Fruit fly (Drosophila melanogaster): Measurements from ENCODE around the gene mnd.
A peak's percentile ranks its signal among the peaks of the same experiment; 100 is the strongest.

Gene mnd

DNA sequence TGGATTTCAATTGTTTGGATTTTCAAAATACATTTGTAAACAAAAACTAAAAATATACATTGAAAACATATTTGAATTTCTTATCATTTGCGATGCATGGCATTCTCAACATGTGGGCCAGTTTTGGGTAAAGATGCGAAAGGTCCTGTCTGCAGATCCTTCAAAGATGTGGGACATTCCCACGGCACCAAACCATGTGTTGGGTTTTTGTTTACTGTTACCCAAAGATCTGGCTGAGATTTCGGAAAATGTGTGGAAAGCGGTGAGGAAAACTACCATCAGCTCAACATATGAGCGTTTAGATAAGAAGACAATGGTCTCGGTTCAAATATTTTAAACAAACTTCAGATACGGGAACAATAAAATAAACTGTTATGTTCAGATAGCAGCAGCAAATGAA, 8.9 kb upstream of the mnd start:
- TF ChIP-seq psq (optimal IDR thresholded peaks at IDR 0.05) (no peak), usp (GFP tag; optimal IDR thresholded peaks at IDR 0.05) (no peak), EcR (GFP tag; optimal IDR thresholded peaks at IDR 0.05) (no peak), Dll (optimal IDR thresholded peaks at IDR 0.05) (no peak), CG8478 (optimal IDR thresholded peaks at IDR 0.05) (no peak), pan (optimal IDR thresholded peaks at IDR 0.05) (no peak)

DNA sequence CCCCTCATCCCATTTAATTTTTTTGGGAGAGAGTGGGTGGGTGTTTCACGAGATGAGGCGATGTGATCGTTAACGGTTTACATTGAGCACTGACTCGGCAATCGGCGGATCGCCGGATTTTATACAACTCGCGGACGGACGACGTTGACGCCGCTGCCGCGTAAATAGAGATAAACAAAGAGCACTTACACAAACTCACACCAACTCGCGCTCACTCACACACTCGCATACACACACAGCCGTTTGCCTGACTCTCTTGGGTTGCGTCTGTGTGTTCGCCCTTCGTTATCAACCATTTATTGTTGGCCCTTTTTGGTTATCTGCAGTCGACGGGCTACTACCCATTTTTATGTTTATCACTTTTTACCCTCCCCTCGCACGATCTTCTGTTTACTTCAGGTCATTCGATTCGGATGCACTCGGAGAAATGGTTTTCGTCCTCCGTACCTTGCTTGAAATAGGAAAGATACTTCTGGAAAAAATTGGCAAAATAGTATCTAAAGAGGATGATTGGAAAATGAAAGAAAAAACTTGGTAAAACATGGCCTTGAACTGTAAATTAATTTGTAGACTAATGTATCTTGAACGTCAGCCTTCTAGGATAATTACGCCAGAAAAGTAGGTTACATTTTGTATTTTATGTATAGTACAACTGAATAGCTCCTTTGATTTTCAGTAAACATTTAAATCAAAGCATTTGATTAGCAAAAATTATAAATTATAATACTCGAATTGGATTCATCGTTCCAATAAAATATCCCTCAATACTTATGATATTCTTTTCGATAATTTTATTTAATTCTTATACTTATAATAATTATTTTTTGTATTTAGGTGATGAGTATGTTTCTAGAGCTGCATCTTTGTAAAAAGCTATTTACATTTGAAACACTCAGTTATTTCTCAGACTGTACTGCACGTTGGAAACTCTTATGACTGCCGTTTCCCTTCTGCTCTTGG, 7.1 kb upstream of the mnd start:
- TF ChIP-seq pan (optimal IDR thresholded peaks at IDR 0.05) = no peak
- TF ChIP-seq Dll (optimal IDR thresholded peaks at IDR 0.05) = no peak
- TF ChIP-seq psq (optimal IDR thresholded peaks at IDR 0.05) = no peak
- TF ChIP-seq CG8478 (optimal IDR thresholded peaks at IDR 0.05) = no peak
- peak in 1 of 2 experiments; percentile 68 for TF ChIP-seq EcR (GFP tag; optimal IDR thresholded peaks at IDR 0.05)
- TF ChIP-seq usp (GFP tag; optimal IDR thresholded peaks at IDR 0.05) = no peak

DNA sequence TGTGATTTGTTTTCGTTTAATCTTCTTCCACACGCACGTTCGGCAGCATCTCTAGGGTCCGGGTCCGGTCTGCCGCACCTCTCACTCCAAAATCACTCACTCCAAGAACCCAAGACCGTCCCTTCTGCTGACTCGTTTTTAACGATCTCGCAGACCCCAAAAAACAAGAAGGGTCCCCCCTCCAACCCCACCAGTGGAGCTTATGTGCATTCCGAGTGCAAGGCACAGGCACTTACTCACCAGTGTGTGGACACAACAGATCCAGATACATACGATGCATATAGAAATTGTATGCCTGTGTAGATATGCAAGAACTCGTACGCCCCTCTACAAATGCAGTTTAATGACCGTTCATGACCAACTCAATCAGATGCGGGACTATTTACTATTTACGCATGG, 6.4 kb upstream of the mnd start:
- peak in 1 of 2 experiments; percentile 82 for TF ChIP-seq EcR (GFP tag; optimal IDR thresholded peaks at IDR 0.05)
- no peak for TF ChIP-seq pan (optimal IDR thresholded peaks at IDR 0.05)
- TF ChIP-seq psq (optimal IDR thresholded peaks at IDR 0.05) = no peak
- no peak for TF ChIP-seq CG8478 (optimal IDR thresholded peaks at IDR 0.05)
- TF ChIP-seq Dll (optimal IDR thresholded peaks at IDR 0.05) = no peak

DNA sequence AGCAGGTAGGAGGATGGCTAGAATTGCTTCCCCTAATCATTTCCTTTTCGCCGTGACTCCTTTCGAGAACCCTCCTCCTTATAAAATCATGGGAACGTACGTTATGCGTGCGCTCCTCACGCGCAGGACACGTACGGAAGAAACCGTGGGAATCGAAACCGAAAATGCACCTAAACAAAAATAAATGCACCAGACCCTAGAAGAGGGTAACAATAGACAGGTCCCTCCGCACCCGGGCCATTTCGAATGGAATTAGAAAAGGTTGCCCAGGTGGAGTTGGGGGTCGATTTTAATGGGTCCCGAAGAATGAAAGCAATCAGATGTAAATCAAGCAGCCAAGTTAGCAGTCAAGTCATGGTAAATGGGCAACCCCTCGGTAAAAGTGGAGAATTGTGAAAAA, 5.6 kb upstream of the mnd start, which contains the start of gene CG3349:
Gene CG3349 (plus strand): TSS at position 289 of the 400 bp plus-strand sequence.
- TF ChIP-seq psq (optimal IDR thresholded peaks at IDR 0.05) (no peak), usp (GFP tag; optimal IDR thresholded peaks at IDR 0.05) (no peak), EcR (GFP tag; optimal IDR thresholded peaks at IDR 0.05) (no peak), Dll (optimal IDR thresholded peaks at IDR 0.05) (no peak), CG8478 (optimal IDR thresholded peaks at IDR 0.05) (no peak), pan (optimal IDR thresholded peaks at IDR 0.05) (no peak)

DNA sequence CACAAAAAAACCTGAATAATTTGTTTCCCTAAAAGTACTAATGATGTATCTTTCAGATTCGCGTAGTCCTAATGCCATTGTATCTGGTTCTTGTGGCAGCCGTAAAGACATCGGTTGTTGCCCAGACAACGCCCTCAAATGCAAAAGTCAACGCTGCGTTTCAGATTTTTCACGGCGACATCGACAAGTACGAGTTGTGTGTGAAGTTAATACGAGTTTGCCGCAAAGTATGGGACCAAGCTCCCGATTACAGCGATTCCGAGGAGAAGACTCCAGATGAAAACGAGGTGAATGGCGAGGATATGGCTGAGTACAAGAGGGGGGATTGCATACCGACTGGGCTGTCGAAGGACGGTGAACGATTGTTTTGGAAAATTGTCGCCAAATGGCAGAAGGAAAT, 4.9 kb upstream of the mnd start:
- TF ChIP-seq pan (optimal IDR thresholded peaks at IDR 0.05) (no peak), psq (optimal IDR thresholded peaks at IDR 0.05) (no peak), CG8478 (optimal IDR thresholded peaks at IDR 0.05) (no peak), EcR (GFP tag; optimal IDR thresholded peaks at IDR 0.05) (no peak), usp (GFP tag; optimal IDR thresholded peaks at IDR 0.05) (no peak), Dll (optimal IDR thresholded peaks at IDR 0.05) (no peak)

DNA sequence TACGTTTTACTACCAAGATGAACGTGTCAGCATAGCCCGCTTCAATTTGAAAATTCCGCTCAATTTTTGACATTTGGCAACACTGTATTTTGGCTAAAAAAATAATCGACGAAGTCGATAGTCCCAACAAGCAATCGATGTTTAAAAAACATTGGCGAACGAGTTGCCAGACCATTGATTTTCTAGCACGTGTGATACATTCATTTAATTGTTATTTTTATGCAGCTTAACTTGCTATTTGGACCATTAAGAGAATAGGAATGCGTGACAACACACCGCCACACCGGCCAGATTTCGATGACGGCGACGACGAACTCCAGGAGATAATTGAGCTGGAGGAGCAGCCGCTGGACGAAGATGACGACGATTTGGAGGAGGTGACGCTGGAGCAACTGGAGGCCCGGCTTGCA, 2.2 kb upstream of the mnd start, which contains the start of gene CG5114:
Gene CG5114 (plus strand): TSS at position 161 of the 410 bp plus-strand sequence.
- TF ChIP-seq Dll (optimal IDR thresholded peaks at IDR 0.05) (no peak), usp (GFP tag; optimal IDR thresholded peaks at IDR 0.05) (no peak), pan (optimal IDR thresholded peaks at IDR 0.05) (no peak), psq (optimal IDR thresholded peaks at IDR 0.05) (no peak), EcR (GFP tag; optimal IDR thresholded peaks at IDR 0.05) (no peak), CG8478 (optimal IDR thresholded peaks at IDR 0.05) (no peak)

DNA sequence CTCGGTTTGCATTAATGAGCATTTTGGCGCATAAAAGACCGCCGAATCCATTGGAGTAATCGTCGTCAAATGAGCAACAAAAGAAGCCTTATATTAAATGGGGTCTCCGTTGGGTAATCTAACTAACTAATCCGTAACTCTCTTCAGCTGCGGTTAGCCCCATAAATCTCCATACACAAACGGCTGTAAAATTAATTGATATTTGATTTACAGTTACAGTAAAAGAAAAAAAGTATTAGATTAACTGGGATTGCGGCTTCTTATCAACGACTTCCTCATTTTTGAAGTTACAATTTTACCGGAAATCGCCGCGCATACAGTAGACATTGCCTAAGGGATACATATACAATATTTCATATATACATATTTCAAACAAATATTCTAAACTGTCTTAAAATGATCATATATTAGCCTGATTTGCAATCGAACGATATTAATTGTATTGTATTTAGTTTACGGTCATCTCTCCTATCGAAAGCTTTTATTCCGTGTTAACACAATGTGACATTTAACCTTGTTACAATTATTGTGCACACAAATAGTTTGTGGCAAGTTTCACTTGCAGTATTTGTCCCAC, 1.5 kb downstream of the mnd start:
- TF ChIP-seq Dll (optimal IDR thresholded peaks at IDR 0.05) (no peak), CG8478 (optimal IDR thresholded peaks at IDR 0.05) (no peak), pan (optimal IDR thresholded peaks at IDR 0.05) (no peak), EcR (GFP tag; optimal IDR thresholded peaks at IDR 0.05) (no peak), psq (optimal IDR thresholded peaks at IDR 0.05) (no peak), usp (GFP tag; optimal IDR thresholded peaks at IDR 0.05) (no peak)

DNA sequence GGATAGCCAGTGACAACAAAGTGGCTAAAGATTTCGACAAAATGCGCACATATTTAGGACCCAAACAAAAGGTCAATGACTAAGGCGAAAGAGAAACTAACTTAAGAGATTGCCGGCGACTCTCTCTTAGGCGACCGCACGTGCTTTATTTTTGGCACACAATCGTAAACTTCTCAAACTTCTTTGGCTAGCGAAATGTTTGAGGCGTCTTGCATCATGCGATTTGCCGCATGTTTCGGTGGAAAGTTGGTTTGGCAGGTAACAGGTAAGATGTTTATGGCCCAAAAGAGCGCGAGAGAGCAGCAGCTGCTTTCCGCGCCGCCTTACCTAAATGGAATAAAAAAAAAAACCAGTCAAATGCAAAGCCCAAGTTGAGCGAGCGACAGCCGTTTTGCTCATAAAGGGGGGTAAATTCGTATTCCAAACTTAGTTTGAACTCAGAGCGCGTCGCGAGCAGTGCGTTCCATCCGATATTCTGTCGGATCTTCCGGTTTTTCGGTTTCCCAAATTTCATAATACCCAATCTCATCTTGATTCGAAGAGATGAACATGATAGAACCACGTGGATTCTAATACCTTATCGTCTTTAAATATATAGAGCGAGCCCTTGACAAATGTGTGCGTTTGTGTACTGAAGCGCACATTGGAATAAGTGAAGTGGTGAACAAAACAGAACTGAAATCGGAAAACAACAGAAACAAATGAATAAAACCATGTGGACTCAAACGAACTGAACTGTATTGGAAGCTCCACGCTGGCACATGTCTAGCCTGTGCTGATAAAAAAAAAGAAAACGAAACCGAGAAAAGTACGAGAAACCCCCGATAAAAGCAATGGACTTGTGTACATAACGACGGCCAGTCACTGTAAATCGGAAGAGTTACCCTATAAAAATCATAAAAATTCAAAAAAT, 2.3 kb downstream of the mnd start:
- TF ChIP-seq pan (optimal IDR thresholded peaks at IDR 0.05) = no peak
- peak in 1 of 2 experiments; percentile 55 for TF ChIP-seq EcR (GFP tag; optimal IDR thresholded peaks at IDR 0.05)

DNA sequence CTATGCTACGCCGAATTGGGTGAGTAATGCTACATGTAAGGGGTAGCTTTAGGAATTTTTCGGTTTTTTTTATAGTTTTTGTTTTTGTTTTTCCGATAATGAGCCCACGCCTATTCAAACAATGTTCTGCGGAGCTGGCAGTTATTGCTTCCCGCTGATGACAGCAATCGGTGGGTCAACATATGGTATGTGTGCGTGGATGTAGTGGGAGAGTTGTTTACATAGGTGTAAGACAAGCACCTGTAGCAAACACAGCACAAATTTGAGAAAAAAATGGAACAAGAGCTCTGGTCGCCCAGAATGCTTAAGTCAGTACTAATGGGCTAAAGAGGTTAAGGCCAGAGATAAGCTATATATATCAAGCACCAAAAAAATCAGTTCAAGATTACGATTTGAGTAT, 3.3 kb downstream of the mnd start:
- no peak for TF ChIP-seq usp (GFP tag; optimal IDR thresholded peaks at IDR 0.05)
- TF ChIP-seq Dll (optimal IDR thresholded peaks at IDR 0.05) = no peak
- TF ChIP-seq pan (optimal IDR thresholded peaks at IDR 0.05) = no peak
- TF ChIP-seq CG8478 (optimal IDR thresholded peaks at IDR 0.05) = no peak
- TF ChIP-seq psq (optimal IDR thresholded peaks at IDR 0.05) = no peak

DNA sequence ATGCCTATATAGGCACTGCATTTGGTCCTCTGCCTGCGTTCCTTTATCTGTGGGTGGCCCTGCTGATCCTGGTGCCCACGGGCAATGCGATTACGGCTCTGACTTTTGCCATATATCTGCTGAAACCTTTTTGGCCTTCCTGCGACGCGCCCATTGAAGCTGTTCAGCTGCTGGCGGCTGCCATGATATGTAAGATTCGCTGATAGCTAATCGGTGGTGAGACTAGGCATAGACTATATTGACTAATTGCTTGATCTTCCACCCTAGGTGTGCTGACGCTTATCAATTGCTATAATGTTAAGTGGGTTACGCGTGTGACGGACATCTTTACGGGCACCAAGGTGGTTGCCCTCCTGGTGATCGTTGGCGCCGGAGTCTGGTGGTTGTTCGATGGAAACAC, 5.0 kb downstream of the mnd start:
- no peak for TF ChIP-seq CG8478 (optimal IDR thresholded peaks at IDR 0.05)
- TF ChIP-seq pan (optimal IDR thresholded peaks at IDR 0.05) = no peak
- no peak for TF ChIP-seq EcR (GFP tag; optimal IDR thresholded peaks at IDR 0.05)
- no peak for TF ChIP-seq Dll (optimal IDR thresholded peaks at IDR 0.05)
- TF ChIP-seq usp (GFP tag; optimal IDR thresholded peaks at IDR 0.05) = no peak
- TF ChIP-seq psq (optimal IDR thresholded peaks at IDR 0.05) = no peak

DNA sequence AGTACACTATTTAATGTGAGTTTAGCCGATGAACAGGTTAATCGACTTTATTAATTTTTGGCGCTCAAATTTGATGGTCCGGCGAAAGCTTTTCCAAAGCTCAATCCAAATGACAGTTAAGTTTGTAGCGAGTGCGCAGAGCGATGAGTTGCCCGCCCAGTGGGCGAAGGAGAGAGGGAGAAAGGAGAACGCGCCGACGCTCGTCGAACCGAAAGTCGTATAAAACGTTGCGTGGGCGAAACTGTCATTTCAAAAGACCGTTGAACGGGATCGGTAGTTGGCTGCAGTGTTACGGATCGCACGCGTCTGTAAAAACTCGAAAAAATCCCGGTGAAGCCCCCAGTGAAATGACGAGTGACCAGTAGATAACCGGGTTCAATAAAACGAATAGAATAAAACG, 7.1 kb downstream of the mnd start, which contains the start of gene Zip71B:
Gene Zip71B (plus strand): TSS at position 265 of the 400 bp plus-strand sequence.
- TF ChIP-seq pan (optimal IDR thresholded peaks at IDR 0.05) = no peak
- no peak for TF ChIP-seq usp (GFP tag; optimal IDR thresholded peaks at IDR 0.05)
- no peak for TF ChIP-seq Dll (optimal IDR thresholded peaks at IDR 0.05)
- TF ChIP-seq psq (optimal IDR thresholded peaks at IDR 0.05) = no peak
- no peak for TF ChIP-seq EcR (GFP tag; optimal IDR thresholded peaks at IDR 0.05)
- no peak for TF ChIP-seq CG8478 (optimal IDR thresholded peaks at IDR 0.05)

Data from whole organism.